Worm (Caenorhabditis elegans) whole organism, mixed stage, embryonic: Measurements from ENCODE around the gene algn-5.

Experiments
- ces-1 ChIP-seq: fragments of 150-350 bp; optimal IDR thresholded peaks from 2 replicates; lab custom pipeline; 2014; ENCODE audit warnings: missing biosample characterization, missing genetic modification reagents, missing genetic modification characterization
- drap-1 ChIP-seq: fragments of 200-800 bp; sonication (Bioruptor generic); optimal IDR thresholded peaks from 3 replicates; lab custom pipeline; 2018; ENCODE audit warnings: mild to moderate bottlenecking, missing genetic modification characterization, missing compliant biosample characterization
- elt-1 ChIP-seq: sonication (generic microtip); optimal IDR thresholded peaks from 2 replicates; lab custom pipeline; 2017; ENCODE audit warnings: missing genetic modification characterization, mild to moderate bottlenecking, missing compliant biosample characterization, antibody characterized with exemption, moderate library complexity, borderline replicate concordance; ENCODE audit not compliant: insufficient read depth
- elt-3 ChIP-seq: fragments of 150-350 bp; optimal IDR thresholded peaks from 2 replicates; lab custom pipeline; 2014; ENCODE audit warnings: missing biosample characterization, missing genetic modification characterization
- lin-13 ChIP-seq: fragments of 150-350 bp; optimal IDR thresholded peaks from 2 replicates; lab custom pipeline; 2014; ENCODE audit warnings: missing biosample characterization, missing genetic modification characterization
- lsy-2 ChIP-seq: fragments of 150-350 bp; optimal IDR thresholded peaks from 2 replicates; lab custom pipeline; 2014; ENCODE audit warnings: missing biosample characterization, missing genetic modification characterization
- mep-1 ChIP-seq: fragments of 150-350 bp; optimal IDR thresholded peaks from 2 replicates; lab custom pipeline; 2017; ENCODE audit warnings: missing biosample characterization, missing genetic modification reagents, missing genetic modification characterization, inconsistent platforms
- mls-2 ChIP-seq: sonication (generic microtip); optimal IDR thresholded peaks from 2 replicates; lab custom pipeline; 2016; ENCODE audit warnings: mild to moderate bottlenecking, missing genetic modification characterization, moderate library complexity, missing compliant biosample characterization
- nhr-12 ChIP-seq: fragments of 150-350 bp; optimal IDR thresholded peaks from 2 replicates; lab custom pipeline; 2014; ENCODE audit warnings: missing biosample characterization, missing genetic modification characterization
- nhr-237 ChIP-seq: fragments of 150-350 bp; optimal IDR thresholded peaks from 2 replicates; lab custom pipeline; 2014; ENCODE audit warnings: missing biosample characterization, missing genetic modification characterization
- snpc-4 ChIP-seq: fragments of 150-350 bp; optimal IDR thresholded peaks from 2 replicates; lab custom pipeline; 2014; ENCODE audit warnings: missing biosample characterization, missing genetic modification characterization
- sptf-1 ChIP-seq: sonication (generic microtip); optimal IDR thresholded peaks from 2 replicates; lab custom pipeline; 2017; ENCODE audit warnings: mild to moderate bottlenecking, missing genetic modification characterization, moderate library complexity, missing compliant biosample characterization
- unc-62 ChIP-seq: fragments of 150-350 bp; optimal IDR thresholded peaks from 2 replicates; lab custom pipeline; 2014; ENCODE audit warnings: missing biosample characterization, missing genetic modification reagents, missing genetic modification characterization
- ztf-11 ChIP-seq: fragments of 150-350 bp; optimal IDR thresholded peaks from 2 replicates; lab custom pipeline; 2014; ENCODE audit warnings: missing biosample characterization, missing genetic modification characterization

DNA sequence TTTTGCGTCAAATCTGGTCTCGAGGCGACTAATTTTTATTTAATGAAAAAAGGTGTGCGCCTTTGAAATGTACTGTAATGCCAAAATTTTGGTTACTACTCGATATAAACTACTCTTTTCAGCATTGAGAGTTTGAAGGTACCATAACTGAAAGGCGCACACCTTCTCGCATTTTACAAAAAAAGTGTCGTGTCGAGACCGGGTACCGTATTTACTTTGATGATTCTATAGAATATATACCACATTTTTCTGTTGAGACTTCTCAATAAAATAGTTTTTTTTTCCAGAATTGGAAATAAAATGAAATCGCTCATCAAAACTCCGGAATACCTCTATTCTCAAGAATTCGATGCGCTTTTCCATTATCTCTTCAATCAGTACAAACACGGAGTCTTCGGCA is 32.5 kb upstream of the algn-5 start, which contains the start of gene Y45G5AM.4:
- TF ChIP-seq elt-1, result no peak
- TF ChIP-seq lsy-2, result no peak
- no peak for TF ChIP-seq nhr-12
- no peak for TF ChIP-seq nhr-237 (tag; lab: Kevin White, UChicago)
- no peak for TF ChIP-seq elt-3 (tag; lab: Kevin White, UChicago)
- TF ChIP-seq sptf-1 (tag; lab: Kevin White, UChicago), result no peak
- TF ChIP-seq lin-13, result no peak
- no peak for TF ChIP-seq mep-1 (tag; lab: Kevin White, UChicago)
- TF ChIP-seq unc-62 (GFP tag; lab: Kevin White, UChicago), result no peak
- TF ChIP-seq snpc-4 (tag; lab: Kevin White, UChicago), result no peak
- TF ChIP-seq mls-2, result no peak
- TF ChIP-seq ztf-11, result no peak
- TF ChIP-seq drap-1 (GFP tag; lab: Kevin White, UChicago), result no peak
- TF ChIP-seq ces-1, result no peak
